Worm (Caenorhabditis elegans) whole organism, young adult: ENCODE results near the gene ubc-15.

ENCODE experiments used
- ZK185.1 ChIP-seq: sonication (generic microtip); optimal IDR thresholded peaks from 2 replicates; lab custom pipeline; 2016; ENCODE audit warnings: mild to moderate bottlenecking, missing genetic modification characterization, missing compliant biosample characterization; ENCODE audit not compliant: poor library complexity, severe bottlenecking
- ccch-3 ChIP-seq: fragments of 200-800 bp; sonication (Bioruptor generic); optimal IDR thresholded peaks from 2 replicates; lab custom pipeline; 2018; ENCODE audit warnings: mild to moderate bottlenecking, missing genetic modification characterization, missing compliant biosample characterization
- chd-7 ChIP-seq: sonication (generic microtip); optimal IDR thresholded peaks from 2 replicates; lab custom pipeline; 2016; ENCODE audit warnings: mild to moderate bottlenecking, missing genetic modification characterization, moderate library complexity, missing compliant biosample characterization
- dpl-1 ChIP-seq: fragments of 150-350 bp; optimal IDR thresholded peaks from 2 replicates; lab custom pipeline; 2014; ENCODE audit warnings: missing biosample characterization, missing genetic modification reagents, missing genetic modification characterization
- egl-18 ChIP-seq: fragments of 200-800 bp; sonication (Bioruptor generic); IDR thresholded peaks from 2 replicates; pipeline ENCODE4 v1.3.6; 2022; ENCODE audit warnings: missing genetic modification reagents, missing genetic modification characterization, missing compliant biosample characterization
- nfya-1 ChIP-seq: sonication (generic microtip); optimal IDR thresholded peaks from 2 replicates; lab custom pipeline; 2017; ENCODE audit warnings: antibody characterized with exemption, missing compliant biosample characterization, missing genetic modification characterization, borderline replicate concordance; ENCODE audit not compliant: insufficient read depth
- snpc-4 ChIP-seq, 5 experiments: fragments of 150-350 bp in 1 of 5; sonication (generic microtip) in 4 of 5; optimal IDR thresholded peaks; 2 replicates each; lab custom pipeline; 2014 to 2018; ENCODE audit warnings: missing genetic modification characterization in 5 of 5, missing biosample characterization in 3 of 5, antibody characterized with exemption in 2 of 5, mild to moderate bottlenecking in 2 of 5, missing compliant biosample characterization in 2 of 5, missing genotype in 2 of 5, moderate library complexity in 2 of 5, missing genetic modification reagents in 1 of 5

DNA sequence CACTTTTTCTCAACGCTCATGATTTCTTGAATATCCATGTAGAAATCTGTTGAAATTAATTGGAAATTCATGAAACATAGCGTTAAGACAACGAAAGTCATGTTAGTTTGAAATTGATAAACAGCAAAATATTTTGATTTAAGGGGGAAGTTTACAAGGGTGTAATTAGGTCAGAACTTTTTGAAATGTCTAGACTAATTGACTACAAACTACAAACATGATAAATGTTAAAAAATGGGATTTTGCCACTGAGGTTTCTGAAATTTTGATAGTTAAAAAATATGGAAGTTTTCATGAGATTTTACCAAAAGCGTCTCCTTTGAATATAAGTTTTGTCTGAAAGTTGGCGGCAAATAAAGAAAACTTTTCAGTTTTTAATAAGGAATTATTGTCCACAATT lies 24.4 kb upstream of the ubc-15 start, which contains the start of gene irld-65:
- TF ChIP-seq ccch-3 (GFP tag; lab: Kevin White, UChicago) (no peak), egl-18 (GFP tag; lab: Robert Waterston, UW) (no peak), snpc-4 (GFP tag; optimal IDR thresholded peaks at IDR 0.05; lab: Kevin White, UChicago) (no peak), snpc-4 (tag; optimal IDR thresholded peaks at IDR 0.05; lab: Kevin White, UChicago) (no peak), chd-7 (tag; lab: Kevin White, UChicago) (no peak), nfya-1 (tag; lab: Kevin White, UChicago) (no peak), ZK185.1 (tag; lab: Kevin White, UChicago) (no peak), dpl-1 (GFP tag; lab: Kevin White, UChicago) (no peak)
